Fruit fly (Drosophila melanogaster) whole organism, pupa: ENCODE data around the gene Fancm.

Source experiments
- CG12605 ChIP-seq: fragments of 200-800 bp; sonication (Bioruptor generic); IDR thresholded peaks from 2 replicates; pipeline ENCODE4 v1.3.6; 2022; ENCODE audit warnings: missing biosample characterization, missing genetic modification characterization
- CG13204 ChIP-seq: fragments of 200-800 bp; sonication (Bioruptor generic); optimal IDR thresholded peaks from 2 replicates; lab custom pipeline; 2018; ENCODE audit warnings: missing biosample characterization, mild to moderate bottlenecking, missing genetic modification characterization, moderate library complexity
- CG14655 ChIP-seq: fragments of 200-800 bp; sonication (Bioruptor generic); optimal IDR thresholded peaks from 3 replicates; lab custom pipeline; 2017; ENCODE audit warnings: mild to moderate bottlenecking, missing biosample characterization, missing genetic modification reagents, missing genetic modification characterization
- CG17806 ChIP-seq: fragments of 200-800 bp; sonication (Bioruptor generic); optimal IDR thresholded peaks from 2 replicates; lab custom pipeline; 2018; ENCODE audit warnings: missing biosample characterization, mild to moderate bottlenecking, missing genetic modification characterization, moderate library complexity
- CG34367 ChIP-seq: fragments of 200-800 bp; sonication (Bioruptor generic); optimal IDR thresholded peaks from 2 replicates; lab custom pipeline; 2018; ENCODE audit warnings: missing biosample characterization, mild to moderate bottlenecking, missing genetic modification characterization
- CG9948 ChIP-seq: fragments of 200-800 bp; sonication (Bioruptor generic); optimal IDR thresholded peaks from 2 replicates; lab custom pipeline; 2018; ENCODE audit warnings: missing biosample characterization, mild to moderate bottlenecking, missing genetic modification characterization, moderate library complexity
- D1 ChIP-seq: fragments of 200-800 bp; sonication (Bioruptor generic); optimal IDR thresholded peaks from 2 replicates; lab custom pipeline; 2018; ENCODE audit warnings: missing biosample characterization, mild to moderate bottlenecking, missing genetic modification characterization, moderate library complexity
- fd96Ca ChIP-seq: fragments of 200-800 bp; sonication (Bioruptor generic); IDR thresholded peaks from 3 replicates; pipeline ENCODE4 v1.3.6; 2022; ENCODE audit warnings: missing biosample characterization, missing genetic modification characterization

DNA sequence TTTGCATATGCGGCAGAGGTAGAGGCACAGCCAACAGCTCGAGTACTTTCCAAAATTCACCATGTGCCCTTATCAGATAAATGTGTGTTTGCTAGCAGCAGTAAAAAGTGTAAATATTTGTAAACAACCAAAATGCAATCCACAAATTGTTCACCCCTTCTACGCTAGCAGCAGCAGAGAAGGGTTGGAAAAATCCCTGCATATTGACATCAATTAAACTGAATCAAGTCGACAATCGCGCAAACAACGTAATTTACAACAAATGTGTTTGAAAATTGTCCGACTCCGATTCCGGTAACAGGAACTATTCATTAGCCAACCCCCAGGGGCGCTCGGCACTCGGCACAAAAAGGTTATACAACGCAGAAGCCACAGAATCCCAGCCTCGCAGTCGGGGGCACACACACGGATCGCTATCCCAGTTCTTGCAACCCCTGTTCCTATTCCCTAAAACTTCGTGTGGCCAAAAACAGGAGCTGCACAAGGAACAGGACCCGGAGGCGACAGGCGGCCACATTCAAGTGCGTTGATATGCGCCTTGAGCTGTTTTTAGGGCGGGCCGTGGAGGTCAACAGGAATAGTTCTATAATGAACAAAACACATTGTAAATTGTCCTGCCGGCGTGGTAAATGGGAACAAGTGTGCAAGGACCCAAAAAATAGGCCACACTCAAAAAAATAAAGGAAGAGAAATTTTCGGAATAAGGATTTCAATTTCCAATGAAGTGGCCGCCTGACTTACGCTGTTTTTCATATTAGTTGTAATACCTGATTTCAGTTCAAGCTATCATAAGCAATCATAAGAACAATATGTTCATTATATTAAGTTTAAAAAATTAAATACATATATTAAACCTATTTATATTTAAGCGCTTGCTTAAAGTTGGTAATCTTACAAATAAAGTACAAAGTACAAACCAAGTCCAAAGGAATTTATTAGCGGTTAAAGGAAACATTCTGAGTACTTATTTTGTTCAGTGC is 52.9 kb downstream of the Fancm start:
- TF ChIP-seq CG9948 (tag; lab: Kevin White, UChicago) (no peak), D1 (tag; lab: Kevin White, UChicago) (no peak), CG14655 (GFP tag; lab: Kevin White, UChicago) (no peak), fd96Ca (no peak), CG34367 (no peak), CG13204 (no peak), CG12605 (GFP tag; lab: Robert Waterston, UW) (no peak), CG17806 (tag; lab: Kevin White, UChicago) (no peak)
